Worm (Caenorhabditis elegans) whole organism, young adult: ENCODE data around the gene sra-34.
A peak's percentile ranks its signal among the peaks of the same experiment; 100 is the strongest.

Experiments used
- B0019.2 ChIP-seq: fragments of 200-800 bp; sonication (Bioruptor generic); conservative IDR thresholded peaks from 2 replicates; pipeline ENCODE4 v1.3.6; 2022; ENCODE audit warnings: missing genetic modification reagents, missing genetic modification characterization, missing compliant biosample characterization
- B0261.1 ChIP-seq: sonication (generic microtip); optimal IDR thresholded peaks from 2 replicates; lab custom pipeline; 2016; ENCODE audit warnings: mild to moderate bottlenecking, missing genetic modification characterization, moderate library complexity, missing compliant biosample characterization
- C06A6.2 ChIP-seq: fragments of 200-800 bp; sonication (Bioruptor generic); conservative IDR thresholded peaks from 2 replicates; pipeline ENCODE4 v1.3.6; 2022; ENCODE audit warnings: missing genetic modification characterization, missing compliant biosample characterization
- F22D6.2 ChIP-seq: sonication (generic microtip); optimal IDR thresholded peaks from 2 replicates; lab custom pipeline; 2016; ENCODE audit warnings: mild to moderate bottlenecking, missing genetic modification characterization, missing compliant biosample characterization
- F33H1.4 ChIP-seq: fragments of 200-800 bp; sonication (Bioruptor generic); IDR thresholded peaks from 2 replicates; pipeline ENCODE4 v1.3.6; 2022; ENCODE audit warnings: missing genetic modification reagents, missing genetic modification characterization, missing compliant biosample characterization
- F49E8.2 ChIP-seq: sonication (generic microtip); optimal IDR thresholded peaks from 3 replicates; lab custom pipeline; 2017; ENCODE audit warnings: missing genetic modification characterization, mild to moderate bottlenecking, missing compliant biosample characterization, antibody characterized with exemption, moderate library complexity; ENCODE audit not compliant: insufficient read depth
- K11D2.4 ChIP-seq: fragments of 200-800 bp; sonication (Bioruptor generic); IDR thresholded peaks from 2 replicates; pipeline ENCODE4 v1.3.6; 2022; ENCODE audit warnings: missing genetic modification reagents, missing genetic modification characterization, missing compliant biosample characterization
- Y79H2A.3 ChIP-seq: fragments of 200-800 bp; sonication (Bioruptor generic); conservative IDR thresholded peaks from 2 replicates; pipeline ENCODE4 v1.3.6; 2022; ENCODE audit warnings: missing genetic modification reagents, missing genetic modification characterization, missing compliant biosample characterization
- ama-1 ChIP-seq, 3 experiments: fragments of 150-350 bp in 1 of 3; sonication (generic microtip) in 2 of 3; optimal IDR thresholded peaks; 2 replicates each; lab custom pipeline; 2014 to 2018; ENCODE audit warnings: missing biosample characterization in 2 of 3, missing genetic modification characterization in 2 of 3, missing genetic modification reagents in 2 of 3
- aptf-2 ChIP-seq: fragments of 200-800 bp; sonication (Bioruptor generic); conservative IDR thresholded peaks from 2 replicates; pipeline ENCODE4 v1.3.6; 2022; ENCODE audit warnings: missing genetic modification reagents, missing genetic modification characterization, missing compliant biosample characterization
- bed-2 ChIP-seq: fragments of 200-800 bp; sonication (Bioruptor generic); IDR thresholded peaks from 2 replicates; pipeline ENCODE4 v1.3.6; 2022; ENCODE audit warnings: missing genetic modification reagents, missing genetic modification characterization, missing compliant biosample characterization
- ccch-3 ChIP-seq: fragments of 200-800 bp; sonication (Bioruptor generic); optimal IDR thresholded peaks from 2 replicates; lab custom pipeline; 2018; ENCODE audit warnings: mild to moderate bottlenecking, missing genetic modification characterization, missing compliant biosample characterization
- ceh-27 ChIP-seq: fragments of 200-800 bp; sonication (Bioruptor generic); optimal IDR thresholded peaks from 2 replicates; lab custom pipeline; 2018; ENCODE audit warnings: mild to moderate bottlenecking, missing genetic modification characterization, moderate library complexity, missing compliant biosample characterization
- ceh-91 ChIP-seq: fragments of 200-800 bp; sonication (Bioruptor generic); IDR thresholded peaks from 2 replicates; pipeline ENCODE4 v1.3.6; 2022; ENCODE audit warnings: missing genetic modification reagents, missing genetic modification characterization, missing compliant biosample characterization
- die-1 ChIP-seq: sonication (generic microtip); optimal IDR thresholded peaks from 2 replicates; lab custom pipeline; 2016; ENCODE audit warnings: missing genotype, mild to moderate bottlenecking, missing genetic modification characterization, missing compliant biosample characterization
- dox-1 ChIP-seq: fragments of 200-800 bp; sonication (Bioruptor generic); IDR thresholded peaks from 2 replicates; pipeline ENCODE4 v1.3.6; 2022; ENCODE audit warnings: missing genetic modification reagents, missing genetic modification characterization, missing compliant biosample characterization
- egl-18 ChIP-seq: fragments of 200-800 bp; sonication (Bioruptor generic); IDR thresholded peaks from 2 replicates; pipeline ENCODE4 v1.3.6; 2022; ENCODE audit warnings: missing genetic modification reagents, missing genetic modification characterization, missing compliant biosample characterization
- egrh-3 ChIP-seq: fragments of 200-800 bp; sonication (Bioruptor generic); IDR thresholded peaks from 2 replicates; pipeline ENCODE4 v1.3.6; 2022; ENCODE audit warnings: missing genetic modification reagents, missing genetic modification characterization, missing compliant biosample characterization
- gei-17 ChIP-seq: fragments of 200-800 bp; sonication (Bioruptor generic); optimal IDR thresholded peaks from 2 replicates; lab custom pipeline; 2018; ENCODE audit warnings: mild to moderate bottlenecking, missing genetic modification characterization, missing compliant biosample characterization
- him-1 ChIP-seq: sonication (generic microtip); optimal IDR thresholded peaks from 2 replicates; lab custom pipeline; 2016; ENCODE audit warnings: missing genotype, missing genetic modification reagents, missing genetic modification characterization, missing compliant biosample characterization
- hlh-12 ChIP-seq: sonication (generic microtip); optimal IDR thresholded peaks from 2 replicates; lab custom pipeline; 2016; ENCODE audit warnings: missing genetic modification characterization, missing compliant biosample characterization
- hmg-1.2 ChIP-seq: fragments of 200-800 bp; sonication (Bioruptor generic); IDR thresholded peaks from 2 replicates; pipeline ENCODE4 v1.3.6; 2022; ENCODE audit warnings: missing genetic modification reagents, missing genetic modification characterization, missing compliant biosample characterization
- lag-1 ChIP-seq: fragments of 200-800 bp; sonication (Bioruptor generic); IDR thresholded peaks from 2 replicates; pipeline ENCODE4 v1.3.6; 2022; ENCODE audit warnings: missing genetic modification reagents, missing genetic modification characterization, missing compliant biosample characterization
- let-526 ChIP-seq: fragments of 200-800 bp; sonication (Bioruptor generic); IDR thresholded peaks from 2 replicates; pipeline ENCODE4 v1.3.6; 2022; ENCODE audit warnings: missing genetic modification reagents, missing genetic modification characterization, missing compliant biosample characterization
- let-607 ChIP-seq, 2 experiments: fragments of 200-800 bp in 1 of 2; sonication (Bioruptor generic) in 1 of 2; sonication (generic microtip) in 1 of 2; optimal IDR thresholded peaks; 2 replicates each; lab custom pipeline; 2016 to 2018; ENCODE audit warnings: mild to moderate bottlenecking in 2 of 2, missing compliant biosample characterization in 2 of 2, missing genetic modification characterization in 2 of 2, moderate library complexity in 2 of 2, missing genotype in 1 of 2
- lin-40 ChIP-seq: sonication (generic microtip); optimal IDR thresholded peaks from 2 replicates; lab custom pipeline; 2016; ENCODE audit warnings: missing genetic modification characterization, mild to moderate bottlenecking, missing compliant biosample characterization, missing genotype, missing genetic modification reagents
- lsy-27 ChIP-seq: sonication (generic microtip); optimal IDR thresholded peaks from 2 replicates; lab custom pipeline; 2017; ENCODE audit warnings: missing genetic modification characterization, mild to moderate bottlenecking, missing compliant biosample characterization, antibody characterized with exemption, missing genotype, borderline replicate concordance; ENCODE audit not compliant: insufficient read depth
- mcd-1 ChIP-seq: fragments of 200-800 bp; sonication (Bioruptor generic); IDR thresholded peaks from 2 replicates; pipeline ENCODE4 v1.3.6; 2022; ENCODE audit warnings: missing genetic modification reagents, missing genetic modification characterization, missing compliant biosample characterization
- mes-4 ChIP-seq: sonication (generic microtip); optimal IDR thresholded peaks from 2 replicates; lab custom pipeline; 2016; ENCODE audit warnings: missing genotype, missing genetic modification characterization, missing compliant biosample characterization
- nhr-179 ChIP-seq: sonication (generic microtip); optimal IDR thresholded peaks from 2 replicates; lab custom pipeline; 2016; ENCODE audit warnings: mild to moderate bottlenecking, missing genetic modification characterization, missing compliant biosample characterization
- nhr-90 ChIP-seq: sonication (generic microtip); optimal IDR thresholded peaks from 2 replicates; lab custom pipeline; 2016; ENCODE audit warnings: missing genotype, mild to moderate bottlenecking, missing genetic modification characterization, missing compliant biosample characterization
- rcor-1 ChIP-seq: fragments of 200-800 bp; sonication (Bioruptor generic); IDR thresholded peaks from 2 replicates; pipeline ENCODE4 v1.3.6; 2022; ENCODE audit warnings: missing genetic modification reagents, missing genetic modification characterization, missing compliant biosample characterization
- repo-1 ChIP-seq: sonication (generic microtip); optimal IDR thresholded peaks from 2 replicates; lab custom pipeline; 2017; ENCODE audit warnings: mild to moderate bottlenecking, missing genetic modification characterization, missing compliant biosample characterization
- sea-2 ChIP-seq: fragments of 200-800 bp; sonication (Bioruptor generic); IDR thresholded peaks from 2 replicates; pipeline ENCODE4 v1.3.6; 2022; ENCODE audit warnings: missing genetic modification characterization, missing compliant biosample characterization
- snpc-1.3 ChIP-seq: sonication (generic microtip); optimal IDR thresholded peaks from 2 replicates; lab custom pipeline; 2017; ENCODE audit warnings: missing genetic modification characterization, mild to moderate bottlenecking, missing compliant biosample characterization, antibody characterized with exemption, moderate library complexity, missing genotype, missing genetic modification reagents; ENCODE audit not compliant: insufficient read depth
- snpc-4 ChIP-seq, 5 experiments: fragments of 150-350 bp in 1 of 5; sonication (generic microtip) in 4 of 5; optimal IDR thresholded peaks; 2 replicates each; lab custom pipeline; 2014 to 2018; ENCODE audit warnings: missing genetic modification characterization in 5 of 5, missing biosample characterization in 3 of 5, antibody characterized with exemption in 2 of 5, mild to moderate bottlenecking in 2 of 5, missing compliant biosample characterization in 2 of 5, missing genotype in 2 of 5, moderate library complexity in 2 of 5, missing genetic modification reagents in 1 of 5
- unc-62 ChIP-seq: fragments of 150-350 bp; optimal IDR thresholded peaks from 2 replicates; lab custom pipeline; 2014; ENCODE audit warnings: missing biosample characterization, missing genetic modification reagents, missing genetic modification characterization
- zim-3 ChIP-seq: sonication (generic microtip); optimal IDR thresholded peaks from 2 replicates; lab custom pipeline; 2017; ENCODE audit warnings: mild to moderate bottlenecking, missing genetic modification characterization, moderate library complexity, missing compliant biosample characterization
- ztf-18 ChIP-seq: sonication (generic microtip); optimal IDR thresholded peaks from 2 replicates; lab custom pipeline; 2016; ENCODE audit warnings: missing genotype, mild to moderate bottlenecking, missing genetic modification characterization, missing compliant biosample characterization
- ztf-26 ChIP-seq: sonication (generic microtip); optimal IDR thresholded peaks from 2 replicates; lab custom pipeline; 2017; ENCODE audit warnings: missing genetic modification characterization, missing compliant biosample characterization
- ztf-28 ChIP-seq: fragments of 200-800 bp; sonication (Bioruptor generic); IDR thresholded peaks from 2 replicates; pipeline ENCODE4 v1.3.6; 2022; ENCODE audit warnings: missing genetic modification reagents, missing genetic modification characterization, missing compliant biosample characterization

The sra-34 gene

ce11 chrII:4549983-4550572, 6.6 kb upstream of the sra-34 start:
- TF ChIP-seq ztf-26 (peak; percentile 3), ztf-28 (GFP tag; lab: Robert Waterston, UW) (no peak)

- TF ChIP-seq hlh-12 (tag; lab: Kevin White, UChicago), result no peak
- TF ChIP-seq sea-2 (GFP tag; lab: Robert Waterston, UW), result no peak
- TF ChIP-seq bed-2, result no peak
- no peak for TF ChIP-seq gei-17
- no peak for TF ChIP-seq F49E8.2 (tag; lab: Kevin White, UChicago)
Observed at ce11 chrII:4548408-4548807, 4.9 kb upstream of the sra-34 start.

- no peak for TF ChIP-seq K11D2.4 (GFP tag; lab: Robert Waterston, UW)
- no peak for TF ChIP-seq lag-1 (GFP tag; lab: Robert Waterston, UW)
- no peak for TF ChIP-seq nhr-90 (tag; lab: Kevin White, UChicago)
- no peak for TF ChIP-seq ceh-27 (GFP tag; lab: Kevin White, UChicago)
- TF ChIP-seq die-1, result no peak
- no peak for TF ChIP-seq snpc-4 (GFP tag; optimal IDR thresholded peaks at IDR 0.05; lab: Kevin White, UChicago)
- no peak for TF ChIP-seq snpc-4 (tag; optimal IDR thresholded peaks at IDR 0.05; lab: Kevin White, UChicago)
- TF ChIP-seq ccch-3 (GFP tag; lab: Kevin White, UChicago), result no peak
- TF ChIP-seq lsy-27 (tag; lab: Kevin White, UChicago), result no peak
- TF ChIP-seq dox-1, result no peak
- no peak for TF ChIP-seq rcor-1
- TF ChIP-seq Y79H2A.3, result no peak
- TF ChIP-seq F22D6.2 (tag; lab: Kevin White, UChicago), result no peak
- no peak for TF ChIP-seq mes-4
- TF ChIP-seq egl-18 (GFP tag; lab: Robert Waterston, UW), result no peak
Observed at ce11 chrII:4540631-4541030, 2.8 kb downstream of the sra-34 start, which contains the start of gene sra-36. Gene sra-36 (minus strand): TSS chrII:4540731.

ce11 chrII:4537141-4537540, 6.3 kb downstream of the sra-34 start, which contains the start of gene sra-33:
Gene sra-33 (minus strand): TSS chrII:4537241.
- TF ChIP-seq F49E8.2 (tag; lab: Kevin White, UChicago) (no peak), bed-2 (no peak), B0261.1 (tag; lab: Kevin White, UChicago) (no peak), zim-3 (tag; lab: Kevin White, UChicago) (no peak), mcd-1 (GFP tag; lab: Robert Waterston, UW) (no peak), C06A6.2 (GFP tag; lab: Robert Waterston, UW) (no peak), aptf-2 (GFP tag; lab: Robert Waterston, UW) (no peak)

- TF ChIP-seq lin-40 (no peak), Y79H2A.3 (no peak), ztf-18 (no peak), unc-62 (GFP tag; lab: Kevin White, UChicago) (no peak), B0019.2 (no peak), ama-1 (optimal IDR thresholded peaks at IDR 0.05; lab: Kevin White, UChicago) (no peak), ama-1 (GFP tag; optimal IDR thresholded peaks at IDR 0.05; lab: Kevin White, UChicago) (no peak), ceh-91 (no peak), egrh-3 (GFP tag; lab: Robert Waterston, UW) (no peak), snpc-1.3 (tag; lab: Kevin White, UChicago) (no peak), repo-1 (tag; lab: Kevin White, UChicago) (no peak), C06A6.2 (GFP tag; lab: Robert Waterston, UW) (no peak), him-1 (tag; lab: Kevin White, UChicago) (no peak), hmg-1.2 (GFP tag; lab: Robert Waterston, UW) (no peak), let-526 (GFP tag; lab: Robert Waterston, UW) (no peak), let-607 (tag; optimal IDR thresholded peaks at IDR 0.05; lab: Kevin White, UChicago) (no peak), nhr-179 (tag; lab: Kevin White, UChicago) (no peak), gei-17 (no peak), F33H1.4 (no peak)
Observed at ce11 chrII:4531880-4532279, 11.6 kb downstream of the sra-34 start, which contains the start of gene sra-32. Gene sra-32 (minus strand): TSS chrII:4531980.
